Fruit fly (Drosophila melanogaster): ENCODE data around the gene CG12236.

Gene CG12236

dm6 chrX:5886764-5887555 is 21.0 kb upstream of the CG12236 start (continued):
- TF ChIP-seq GATAe (GFP tag; conservative IDR thresholded peaks at IDR 0.05) = no peak
- no peak for TF ChIP-seq seq (GFP tag; IDR thresholded peaks at IDR 0.05)
- TF ChIP-seq MTF-1 (GFP tag; optimal IDR thresholded peaks at IDR 0.05; ENCODE audit: borderline replicate concordance) = no peak
- peak; percentile 13; the same call in 1 of the 2 replicates for TF ChIP-seq CG10366 (GFP tag; IDR thresholded peaks at IDR 0.05)
- TF ChIP-seq CG7786 (GFP tag; optimal IDR thresholded peaks at IDR 0.05) = peak; percentile 34
- TF ChIP-seq CG8478 (optimal IDR thresholded peaks at IDR 0.05) = no peak
- no peak for TF ChIP-seq nerfin-2 (GFP tag; IDR thresholded peaks at IDR 0.05; ENCODE audit: partially characterized antibody)
- no peak for TF ChIP-seq CG17359 (tag; optimal IDR thresholded peaks at IDR 0.05)
- no peak for TF ChIP-seq cato (GFP tag; optimal IDR thresholded peaks at IDR 0.05; ENCODE audit: borderline replicate concordance)
- no peak for TF ChIP-seq CG6791 (GFP tag; IDR thresholded peaks at IDR 0.05; ENCODE audit: partially characterized antibody)
- TF ChIP-seq ham (GFP tag; IDR thresholded peaks at IDR 0.05) = no peak
- no peak for TF ChIP-seq CG6254 (GFP tag; optimal IDR thresholded peaks at IDR 0.05)
- no peak for TF ChIP-seq Hr39 (optimal IDR thresholded peaks at IDR 0.05)
- TF ChIP-seq HLH54F (GFP tag; optimal IDR thresholded peaks at IDR 0.05) = no peak
- no peak for TF ChIP-seq CG33213 (GFP tag; optimal IDR thresholded peaks at IDR 0.05)
- no peak for TF ChIP-seq fu2 (GFP tag; optimal IDR thresholded peaks at IDR 0.05)
- TF ChIP-seq Dbx (GFP tag; IDR thresholded peaks at IDR 0.05) = 0 out of 3 replicates have a peak, but pooled peaks have one; percentile 9
- TF ChIP-seq bowl (GFP tag; IDR thresholded peaks at IDR 0.05) = no peak
- no peak for TF ChIP-seq Mrtf (GFP tag; IDR thresholded peaks at IDR 0.05)
- TF ChIP-seq lov (optimal IDR thresholded peaks at IDR 0.05) = no peak
- 0 out of 3 replicates have a peak, but pooled peaks have one; percentile 48 for TF ChIP-seq lov (GFP tag; IDR thresholded peaks at IDR 0.05)
- peak; percentile 43; the same call in 1 of the 2 replicates for TF ChIP-seq slbo (GFP tag; IDR thresholded peaks at IDR 0.05)
- TF ChIP-seq mld (GFP tag; IDR thresholded peaks at IDR 0.05; ENCODE audit: partially characterized antibody) = no peak
- TF ChIP-seq Bteb2 (GFP tag; optimal IDR thresholded peaks at IDR 0.05) = no peak
- no peak for TF ChIP-seq CG13624 (GFP tag; optimal IDR thresholded peaks at IDR 0.05)
- TF ChIP-seq hb (GFP tag; IDR thresholded peaks at IDR 0.05; ENCODE audit: partially characterized antibody) = no peak
- TF ChIP-seq CG10274 (GFP tag; optimal IDR thresholded peaks at IDR 0.05) = no peak
- TF ChIP-seq fd96Cb (tag; optimal IDR thresholded peaks at IDR 0.05) = no peak
- TF ChIP-seq odd (GFP tag; optimal IDR thresholded peaks at IDR 0.05) = no peak
- no peak for TF ChIP-seq PHDP (tag; optimal IDR thresholded peaks at IDR 0.05)
- 0 out of 2 replicates have a peak, but pooled peaks have one; percentile 9 for TF ChIP-seq CG32767 (GFP tag; IDR thresholded peaks at IDR 0.05)
- TF ChIP-seq Fer1 (GFP tag; optimal IDR thresholded peaks at IDR 0.05) = no peak
- peak; percentile 18 for TF ChIP-seq CG7839 (tag; optimal IDR thresholded peaks at IDR 0.05)
- TF ChIP-seq corto (GFP tag; optimal IDR thresholded peaks at IDR 0.05) = peak; percentile 65
- TF ChIP-seq scrt (GFP tag; optimal IDR thresholded peaks at IDR 0.05) = no peak
- no peak for TF ChIP-seq gro (GFP tag; optimal IDR thresholded peaks at IDR 0.05)
- TF ChIP-seq chn (GFP tag; optimal IDR thresholded peaks at IDR 0.05) = peak; percentile 2
- no peak for TF ChIP-seq Ets65A (GFP tag)
- no peak for TF ChIP-seq jigr1 (GFP tag; IDR thresholded peaks at IDR 0.05)
- no peak for TF ChIP-seq Sin3A (optimal IDR thresholded peaks at IDR 0.05)
- 0 out of 3 replicates have a peak, but pooled peaks have one; percentile 20 for TF ChIP-seq CG11695 (GFP tag; IDR thresholded peaks at IDR 0.05)
- TF ChIP-seq CoRest (tag; optimal IDR thresholded peaks at IDR 0.05) = no peak
- peak; percentile 3 for TF ChIP-seq CG16863 (GFP tag; optimal IDR thresholded peaks at IDR 0.05)
- no peak for TF ChIP-seq mam (GFP tag; optimal IDR thresholded peaks at IDR 0.05)
- no peak for TF ChIP-seq Dek (tag; optimal IDR thresholded peaks at IDR 0.05)
- no peak for TF ChIP-seq CG8359 (GFP tag; optimal IDR thresholded peaks at IDR 0.05; ENCODE audit: borderline replicate concordance)
- TF ChIP-seq Rfx (GFP tag; IDR thresholded peaks at IDR 0.05) = no peak
- TF ChIP-seq dmrt99B (tag; optimal IDR thresholded peaks at IDR 0.05) = no peak
- TF ChIP-seq Hsf (GFP tag; optimal IDR thresholded peaks at IDR 0.05) = peak; percentile 18
- TF ChIP-seq prd (optimal IDR thresholded peaks at IDR 0.05) = no peak
- no peak for TF ChIP-seq prd (GFP tag; IDR thresholded peaks at IDR 0.05)

Measured in whole organism, embryonic.